Worm (Caenorhabditis elegans) whole organism, midembryonic: ENCODE results near the gene C25G4.17.

Experiments used
- cog-1 ChIP-seq: sonication (generic microtip); optimal IDR thresholded peaks from 2 replicates; lab custom pipeline; 2016; ENCODE audit warnings: missing genetic modification characterization, missing compliant biosample characterization
- flt-1 ChIP-seq: fragments of 200-800 bp; sonication (Bioruptor generic); IDR thresholded peaks from 2 replicates; pipeline ENCODE4 v1.3.6; 2022; ENCODE audit warnings: missing genetic modification characterization, missing compliant biosample characterization
- ref-1 ChIP-seq: fragments of 200-800 bp; sonication (Bioruptor generic); conservative IDR thresholded peaks from 2 replicates; pipeline ENCODE4 v1.3.6; 2022; ENCODE audit warnings: missing genetic modification reagents, missing genetic modification characterization, missing compliant biosample characterization
- ztf-23 ChIP-seq: fragments of 200-800 bp; sonication (Bioruptor generic); IDR thresholded peaks from 2 replicates; pipeline ENCODE4 v1.3.6; 2022; ENCODE audit warnings: missing genetic modification reagents, missing genetic modification characterization, missing compliant biosample characterization
- ztf-29 ChIP-seq: fragments of 200-800 bp; sonication (Bioruptor generic); IDR thresholded peaks from 2 replicates; pipeline ENCODE4 v1.3.6; 2022; ENCODE audit warnings: missing genetic modification reagents, missing genetic modification characterization, missing compliant biosample characterization

DNA sequence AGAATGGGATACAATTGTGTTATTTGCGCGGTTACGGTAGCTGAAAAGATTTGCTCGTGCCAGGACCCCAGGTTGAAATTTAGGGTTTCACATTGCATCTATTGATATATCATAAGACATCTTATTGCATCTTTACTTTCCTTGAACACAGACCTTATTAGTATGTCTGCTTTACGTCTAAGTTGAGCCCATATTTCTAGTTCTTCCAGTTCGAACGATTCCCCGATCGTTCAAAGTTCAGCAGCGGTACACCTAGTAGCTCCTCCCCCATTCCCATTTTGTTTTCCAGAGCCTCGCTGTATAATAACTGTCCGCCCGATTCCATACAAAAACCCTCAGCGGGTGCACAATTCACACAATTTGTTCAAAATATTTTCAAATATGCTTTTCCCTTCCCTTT, at the start of gene C25G4.17:
- TF ChIP-seq ztf-29 (GFP tag; lab: Robert Waterston, UW) (no peak), ref-1 (GFP tag; lab: Robert Waterston, UW) (no peak), flt-1 (no peak), ztf-23 (GFP tag; lab: Robert Waterston, UW) (no peak), cog-1 (tag; lab: Kevin White, UChicago) (no peak)
